Worm (Caenorhabditis elegans): ENCODE results near the gene cest-34.

The cest-34 gene

DNA sequence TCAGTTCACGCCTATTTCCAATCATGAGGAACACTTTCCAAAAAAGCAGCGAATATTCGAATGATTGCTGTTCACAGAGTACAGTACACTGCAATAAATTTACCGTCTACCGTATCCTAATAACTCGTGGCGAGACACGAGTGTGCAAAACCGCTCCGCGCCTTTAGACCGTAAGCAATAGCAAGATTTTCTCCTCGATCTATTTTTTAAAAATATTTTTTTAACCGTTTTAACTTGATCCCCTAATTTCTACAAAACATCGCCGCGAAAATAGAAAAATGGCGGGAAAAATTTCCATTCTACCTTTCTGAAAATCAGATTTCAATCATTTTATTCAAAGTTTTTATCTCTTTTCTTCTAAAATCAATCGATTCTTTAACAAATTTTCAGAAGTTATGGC is 26.1 kb downstream of the cest-34 start, which contains the start of gene era-1 (continued):
- TF ChIP-seq nhr-90 (tag; optimal IDR thresholded peaks at IDR 0.05) (no peak), cebp-2 (GFP tag; IDR thresholded peaks at IDR 0.05) (no peak), B0035.1 (tag; optimal IDR thresholded peaks at IDR 0.05) (no peak), egl-44 (GFP tag; IDR thresholded peaks at IDR 0.05) (no peak), mel-28 (tag; optimal IDR thresholded peaks at IDR 0.05; ENCODE audit: borderline replicate concordance) (no peak), xnd-1 (tag; optimal IDR thresholded peaks at IDR 0.05) (peak; percentile 83), attf-5 (GFP tag; optimal IDR thresholded peaks at IDR 0.05) (no peak), athp-1 (tag; optimal IDR thresholded peaks at IDR 0.05) (no peak), sdz-38 (tag; optimal IDR thresholded peaks at IDR 0.05) (no peak), unc-130 (GFP tag; optimal IDR thresholded peaks at IDR 0.05) (no peak), ztf-18 (tag; optimal IDR thresholded peaks at IDR 0.05) (no peak), unc-62 (GFP tag; optimal IDR thresholded peaks at IDR 0.05) (no peak), rcor-1 (GFP tag; IDR thresholded peaks at IDR 0.05) (0 out of 2 replicates have a peak, but pooled peaks have one; percentile 8), Y53G8AR.9 (GFP tag; conservative IDR thresholded peaks at IDR 0.05) (no peak), ets-4 (GFP tag; optimal IDR thresholded peaks at IDR 0.05) (no peak), ztf-25 (GFP tag; IDR thresholded peaks at IDR 0.05) (no peak), gei-17 (GFP tag; optimal IDR thresholded peaks at IDR 0.05) (no peak), ama-1 (optimal IDR thresholded peaks at IDR 0.05) (no peak), ama-1 (GFP tag; optimal IDR thresholded peaks at IDR 0.05) (no peak), T07F8.4 (tag; optimal IDR thresholded peaks at IDR 0.05) (no peak), T26A5.8 (tag; optimal IDR thresholded peaks at IDR 0.05) (no peak), repo-1 (tag; optimal IDR thresholded peaks at IDR 0.05) (no peak), ccch-3 (GFP tag; optimal IDR thresholded peaks at IDR 0.05) (no peak), rec-8 (tag; optimal IDR thresholded peaks at IDR 0.05) (no peak), snpc-1.1 (tag; optimal IDR thresholded peaks at IDR 0.05; ENCODE audit: insufficient read depth) (no peak), snpc-1.3 (tag; optimal IDR thresholded peaks at IDR 0.05; ENCODE audit: insufficient read depth) (peak; percentile 12), nfya-1 (tag; optimal IDR thresholded peaks at IDR 0.05; ENCODE audit: borderline replicate concordance, insufficient read depth) (no peak), madf-10 (tag; optimal IDR thresholded peaks at IDR 0.05) (no peak), K11D2.4 (GFP tag; IDR thresholded peaks at IDR 0.05) (no peak), lin-40 (tag; optimal IDR thresholded peaks at IDR 0.05) (no peak), sea-2 (GFP tag; IDR thresholded peaks at IDR 0.05) (no peak), madf-6 (GFP tag; IDR thresholded peaks at IDR 0.05) (peak; percentile 90), bed-1 (GFP tag; IDR thresholded peaks at IDR 0.05) (no peak), ceh-58 (GFP tag; IDR thresholded peaks at IDR 0.05) (no peak), efl-1 (GFP tag; optimal IDR thresholded peaks at IDR 0.05) (peak; percentile 77), madf-8 (GFP tag; conservative IDR thresholded peaks at IDR 0.05) (peak; percentile 67), atf-7 (tag; optimal IDR thresholded peaks at IDR 0.05) (no peak), nhr-27 (tag; optimal IDR thresholded peaks at IDR 0.05) (no peak), mxl-1 (tag; optimal IDR thresholded peaks at IDR 0.05) (no peak), tlf-1 (GFP tag; optimal IDR thresholded peaks at IDR 0.05) (no peak), F52B5.7 (tag; optimal IDR thresholded peaks at IDR 0.05) (no peak), hsf-1 (GFP tag; IDR thresholded peaks at IDR 0.05) (no peak), hlh-26 (GFP tag; conservative IDR thresholded peaks at IDR 0.05) (no peak), snpc-3.4 (tag; optimal IDR thresholded peaks at IDR 0.05) (peak; percentile 27), ztf-6 (GFP tag; IDR thresholded peaks at IDR 0.05) (no peak), hmg-1.2 (GFP tag; IDR thresholded peaks at IDR 0.05) (no peak), ceh-27 (GFP tag; optimal IDR thresholded peaks at IDR 0.05) (no peak), D2030.7 (GFP tag; IDR thresholded peaks at IDR 0.05) (0 out of 2 replicates have a peak, but pooled peaks have one; percentile 35), lsy-27 (tag; optimal IDR thresholded peaks at IDR 0.05; ENCODE audit: borderline replicate concordance, insufficient read depth) (no peak)
